In genomic region chr3R:5059320-5059719, dm6 we compare ENCODE assay signal across 3 fruit fly cellular contexts.
TF ChIP-seq lines count a peak whose summit lies in the region.

No protein-coding gene starts in this region.

- no peak for TF ChIP-seq CTCF in whole organism, embryonic (GFP tag; optimal IDR thresholded peaks at IDR 0.05; lab: Kevin White, UChicago)

TF ChIP-seq in whole organism, embryonic, 481 proteins besides CTCF, POLR2A, EP300 and RAD21 (continues in another document):
- TF ChIP-seq HLH4C (GFP tag; IDR thresholded peaks at IDR 0.05; lab: Robert Waterston, UW; ENCODE audit: partially characterized antibody) (no peak), lmd (GFP tag; IDR thresholded peaks at IDR 0.05; lab: Robert Waterston, UW) (no peak), dpn (GFP tag; optimal IDR thresholded peaks at IDR 0.05; lab: Kevin White, UChicago) (no peak), pnt (GFP tag; optimal IDR thresholded peaks at IDR 0.05; lab: Kevin White, UChicago) (no peak), Lpt (GFP tag; optimal IDR thresholded peaks at IDR 0.05; lab: Kevin White, UChicago) (no peak), CG10654 (GFP tag; optimal IDR thresholded peaks at IDR 0.05; lab: Kevin White, UChicago) (no peak), CG4730 (GFP tag; IDR thresholded peaks at IDR 0.05; lab: Robert Waterston, UW) (no peak), scrt (GFP tag; optimal IDR thresholded peaks at IDR 0.05; lab: Kevin White, UChicago) (no peak), btn (GFP tag; optimal IDR thresholded peaks at IDR 0.05; lab: Kevin White, UChicago) (no peak), HLH3B (GFP tag; IDR thresholded peaks at IDR 0.05; lab: Robert Waterston, UW) (no peak), MTF-1 (GFP tag; optimal IDR thresholded peaks at IDR 0.05; lab: Kevin White, UChicago; ENCODE audit: borderline replicate concordance) (no peak), CG4282 (GFP tag; optimal IDR thresholded peaks at IDR 0.05; lab: Kevin White, UChicago) (no peak), Med (GFP tag; lab: Kevin White, UChicago) (peak; percentile 84), sens-2 (GFP tag; IDR thresholded peaks at IDR 0.05; lab: Robert Waterston, UW) (no peak), sug (tag; optimal IDR thresholded peaks at IDR 0.05; lab: Kevin White, UChicago) (no peak), row (GFP tag; IDR thresholded peaks at IDR 0.05; lab: Robert Waterston, UW) (no peak), CG9876 (GFP tag; optimal IDR thresholded peaks at IDR 0.05; lab: Kevin White, UChicago) (no peak), CG1603 (tag; optimal IDR thresholded peaks at IDR 0.05; lab: Kevin White, UChicago) (no peak), ara (GFP tag; IDR thresholded peaks at IDR 0.05; lab: Robert Waterston, UW) (no peak), slou (GFP tag; optimal IDR thresholded peaks at IDR 0.05; lab: Kevin White, UChicago) (peak; percentile 4), MESR4 (GFP tag; optimal IDR thresholded peaks at IDR 0.05; lab: Kevin White, UChicago) (no peak), Myb (GFP tag; optimal IDR thresholded peaks at IDR 0.05; lab: Kevin White, UChicago) (no peak), CG17328 (GFP tag; IDR thresholded peaks at IDR 0.05; lab: Robert Waterston, UW) (no peak), CG4617 (GFP tag; optimal IDR thresholded peaks at IDR 0.05; lab: Kevin White, UChicago; ENCODE audit: borderline replicate concordance) (no peak), dmrt11E (tag; optimal IDR thresholded peaks at IDR 0.05; lab: Kevin White, UChicago) (no peak), BtbVII (GFP tag; optimal IDR thresholded peaks at IDR 0.05; lab: Kevin White, UChicago) (peak; percentile 14), hth (optimal IDR thresholded peaks at IDR 0.05; lab: Kevin White, UChicago) (no peak), Doc2 (GFP tag; IDR thresholded peaks at IDR 0.05; lab: Robert Waterston, UW) (no peak), CG7372 (GFP tag; IDR thresholded peaks at IDR 0.05; lab: Robert Waterston, UW) (no peak), CG15601 (tag; optimal IDR thresholded peaks at IDR 0.05; lab: Kevin White, UChicago) (no peak), stc (GFP tag; IDR thresholded peaks at IDR 0.05; lab: Robert Waterston, UW) (no peak), CG3065 (GFP tag; optimal IDR thresholded peaks at IDR 0.05; lab: Kevin White, UChicago) (no peak)

TF ChIP-seq in whole organism, prepupa, 60 proteins besides CTCF, POLR2A, EP300 and RAD21:
- TF ChIP-seq salr (GFP tag; optimal IDR thresholded peaks at IDR 0.05; lab: Kevin White, UChicago) (no peak), fkh (GFP tag; optimal IDR thresholded peaks at IDR 0.05; lab: Kevin White, UChicago) (peak; percentile 74), OdsH (GFP tag; optimal IDR thresholded peaks at IDR 0.05; lab: Kevin White, UChicago) (no peak)

TF ChIP-seq in whole organism, wandering third instar larva, 38 proteins besides CTCF, POLR2A, EP300 and RAD21:
- TF ChIP-seq CG32264 (GFP tag; optimal IDR thresholded peaks at IDR 0.05; lab: Kevin White, UChicago), result no peak
- TF ChIP-seq Hr83 (GFP tag; optimal IDR thresholded peaks at IDR 0.05; lab: Kevin White, UChicago; ENCODE audit: poor library complexity, severe bottlenecking), result no peak
- TF ChIP-seq lola (GFP tag; optimal IDR thresholded peaks at IDR 0.05; lab: Kevin White, UChicago), result no peak
- TF ChIP-seq brk (GFP tag; optimal IDR thresholded peaks at IDR 0.05; lab: Kevin White, UChicago), result no peak
- TF ChIP-seq h (GFP tag; optimal IDR thresholded peaks at IDR 0.05; lab: Kevin White, UChicago), result peak; percentile 7
- TF ChIP-seq rgr (GFP tag; optimal IDR thresholded peaks at IDR 0.05; lab: Kevin White, UChicago), result no peak
- TF ChIP-seq HLH106 (tag; optimal IDR thresholded peaks at IDR 0.05; lab: Kevin White, UChicago), result no peak
- TF ChIP-seq dsf (GFP tag; optimal IDR thresholded peaks at IDR 0.05; lab: Kevin White, UChicago; ENCODE audit: borderline replicate concordance), result no peak
- peak; percentile 1 for TF ChIP-seq br (GFP tag; optimal IDR thresholded peaks at IDR 0.05; lab: Kevin White, UChicago)
- TF ChIP-seq Myc (optimal IDR thresholded peaks at IDR 0.05; lab: Kevin White, UChicago), result no peak
- TF ChIP-seq Dfd (GFP tag; optimal IDR thresholded peaks at IDR 0.05; lab: Kevin White, UChicago), result no peak
